Fruit fly (Drosophila melanogaster): ENCODE results near the gene bowl.
A peak's percentile ranks its signal among the peaks of the same experiment; 100 is the strongest.

Gene bowl

dm6 chr2L:3778157-3779060, 6.9 kb downstream of the bowl start (continued):
- TF ChIP-seq Doc3 (GFP tag; IDR thresholded peaks at IDR 0.05; ENCODE audit: partially characterized antibody): no peak
- no peak for TF ChIP-seq Sry-β (GFP tag; optimal IDR thresholded peaks at IDR 0.05)
- TF ChIP-seq dm (GFP tag; optimal IDR thresholded peaks at IDR 0.05): no peak
- no peak for TF ChIP-seq sc (optimal IDR thresholded peaks at IDR 0.05)
- TF ChIP-seq sc (GFP tag; optimal IDR thresholded peaks at IDR 0.05): no peak
- no peak for TF ChIP-seq CG9215 (GFP tag; IDR thresholded peaks at IDR 0.05)
- TF ChIP-seq E2f1 (GFP tag; IDR thresholded peaks at IDR 0.05): no peak
- peak; percentile 4 for TF ChIP-seq NC2β (GFP tag; optimal IDR thresholded peaks at IDR 0.05)
- TF ChIP-seq Atf-2 (GFP tag; optimal IDR thresholded peaks at IDR 0.05): no peak
- TF ChIP-seq CG8089 (GFP tag; optimal IDR thresholded peaks at IDR 0.05): no peak
- no peak for TF ChIP-seq CG16815 (GFP tag; optimal IDR thresholded peaks at IDR 0.05)
- peak; percentile 16 for TF ChIP-seq zen (tag; optimal IDR thresholded peaks at IDR 0.05)
- TF ChIP-seq CG4328 (GFP tag; optimal IDR thresholded peaks at IDR 0.05): no peak
- TF ChIP-seq az2 (GFP tag; optimal IDR thresholded peaks at IDR 0.05): peak; percentile 15
- TF ChIP-seq chif (GFP tag; optimal IDR thresholded peaks at IDR 0.05): no peak
- TF ChIP-seq Fer3 (tag; optimal IDR thresholded peaks at IDR 0.05): peak; percentile 20
- no peak for TF ChIP-seq CG15073 (GFP tag; optimal IDR thresholded peaks at IDR 0.05)
- no peak for TF ChIP-seq CkIIα-i1 (GFP tag; IDR thresholded peaks at IDR 0.05)
- no peak for TF ChIP-seq CG34422 (GFP tag; IDR thresholded peaks at IDR 0.05)
- TF ChIP-seq CG10209 (GFP tag; optimal IDR thresholded peaks at IDR 0.05): peak; percentile 46
- TF ChIP-seq Hey (tag; optimal IDR thresholded peaks at IDR 0.05): no peak
- peak; percentile 87 for TF ChIP-seq cg (GFP tag; optimal IDR thresholded peaks at IDR 0.05)
- no peak for TF ChIP-seq ash1 (GFP tag; optimal IDR thresholded peaks at IDR 0.05)
- no peak for TF ChIP-seq vnd (GFP tag; IDR thresholded peaks at IDR 0.05; ENCODE audit: partially characterized antibody)
- peak; percentile 6 for TF ChIP-seq CG15696 (tag; optimal IDR thresholded peaks at IDR 0.05)
- TF ChIP-seq br (optimal IDR thresholded peaks at IDR 0.05): no peak
- TF ChIP-seq Xrp1 (GFP tag; IDR thresholded peaks at IDR 0.05): peak; percentile 27; the same call in 1 of the 2 replicates
- TF ChIP-seq CG10565 (GFP tag; optimal IDR thresholded peaks at IDR 0.05): no peak
- peak; percentile 36 for TF ChIP-seq CG9727 (GFP tag; optimal IDR thresholded peaks at IDR 0.05)
- no peak for TF ChIP-seq CG4360 (GFP tag; IDR thresholded peaks at IDR 0.05)
- TF ChIP-seq Jarid2 (GFP tag; optimal IDR thresholded peaks at IDR 0.05): peak; percentile 7
- no peak for TF ChIP-seq Abd-B (GFP tag; optimal IDR thresholded peaks at IDR 0.05)
- TF ChIP-seq Tbp (GFP tag; optimal IDR thresholded peaks at IDR 0.05): no peak
- no peak for TF ChIP-seq ato (GFP tag; IDR thresholded peaks at IDR 0.05; ENCODE audit: partially characterized antibody)
- TF ChIP-seq jing (GFP tag; optimal IDR thresholded peaks at IDR 0.05): no peak
- TF ChIP-seq Max (GFP tag; optimal IDR thresholded peaks at IDR 0.05): no peak
- no peak for TF ChIP-seq gsb (GFP tag; IDR thresholded peaks at IDR 0.05)
- TF ChIP-seq gem (tag; optimal IDR thresholded peaks at IDR 0.05): peak; percentile 70
- TF ChIP-seq Hr78 (GFP tag; optimal IDR thresholded peaks at IDR 0.05): no peak
- no peak for TF ChIP-seq HLH4C (GFP tag; IDR thresholded peaks at IDR 0.05; ENCODE audit: partially characterized antibody)
- no peak for TF ChIP-seq CG33557 (GFP tag; optimal IDR thresholded peaks at IDR 0.05)
- peak; percentile 58 for TF ChIP-seq CG7839 (tag; optimal IDR thresholded peaks at IDR 0.05)
- no peak for TF ChIP-seq CG31388 (GFP tag; optimal IDR thresholded peaks at IDR 0.05)
- peak; percentile 34 for TF ChIP-seq caup (GFP tag; optimal IDR thresholded peaks at IDR 0.05; ENCODE audit: severe bottlenecking)
- no peak for TF ChIP-seq Chrac-16 (GFP tag; optimal IDR thresholded peaks at IDR 0.05)
- TF ChIP-seq emc (GFP tag; optimal IDR thresholded peaks at IDR 0.05): no peak
- TF ChIP-seq NfI (GFP tag; optimal IDR thresholded peaks at IDR 0.05): no peak
- TF ChIP-seq Antp (GFP tag; optimal IDR thresholded peaks at IDR 0.05): no peak
- TF ChIP-seq CG14014 (GFP tag; IDR thresholded peaks at IDR 0.05): no peak

Data from whole organism, embryonic.